Fruit fly (Drosophila melanogaster) whole organism, embryonic: ENCODE data around the gene Acn.
A peak's percentile ranks its signal among the peaks of the same experiment; 100 is the strongest.

Source experiments
- Adf1 ChIP-seq: fragments of 200-800 bp; sonication (Bioruptor generic); IDR thresholded peaks from 2 replicates; pipeline ENCODE4 v1.3.6; 2022; ENCODE audit warnings: missing biosample characterization, missing genetic modification characterization
- Aef1 ChIP-seq: fragments of 200-800 bp; sonication (Bioruptor generic); IDR thresholded peaks from 3 replicates; pipeline ENCODE4 v1.3.6; 2022; ENCODE audit warnings: missing biosample characterization, missing genetic modification characterization
- Bgb ChIP-seq: fragments of 200-800 bp; sonication (Bioruptor generic); IDR thresholded peaks from 2 replicates; pipeline ENCODE4 v1.3.6; 2022; ENCODE audit warnings: missing biosample characterization, missing genetic modification characterization; ENCODE audit not compliant: partially characterized antibody
- Blimp-1 ChIP-seq: fragments of 200-800 bp; sonication (Bioruptor generic); optimal IDR thresholded peaks from 3 replicates; lab custom pipeline; 2018; ENCODE audit warnings: missing biosample characterization, missing genetic modification characterization, mild to moderate bottlenecking, moderate library complexity, missing genetic modification reagents
- CG1024 ChIP-seq: fragments of 200-800 bp; sonication (Bioruptor generic); IDR thresholded peaks from 2 replicates; pipeline ENCODE4 v1.3.6; 2022; ENCODE audit warnings: missing biosample characterization, missing genetic modification characterization
- CG10565 ChIP-seq: fragments of 200-800 bp; sonication (Bioruptor generic); optimal IDR thresholded peaks from 3 replicates; lab custom pipeline; 2016; ENCODE audit warnings: missing biosample characterization, mild to moderate bottlenecking, missing genetic modification characterization
- CG11560 ChIP-seq: fragments of 200-800 bp; sonication (Bioruptor generic); IDR thresholded peaks from 3 replicates; pipeline ENCODE4 v1.3.6; 2022; ENCODE audit warnings: missing biosample characterization, missing genetic modification characterization
- CG13287 ChIP-seq: fragments of 200-800 bp; sonication (Bioruptor generic); IDR thresholded peaks from 2 replicates; pipeline ENCODE4 v1.3.6; 2022; ENCODE audit warnings: missing biosample characterization, missing genetic modification characterization; ENCODE audit not compliant: partially characterized antibody
- CG15011 ChIP-seq: fragments of 200-800 bp; sonication (Bioruptor generic); optimal IDR thresholded peaks from 3 replicates; lab custom pipeline; 2018; ENCODE audit warnings: missing biosample characterization, mild to moderate bottlenecking, missing genetic modification characterization
- CG16813 ChIP-seq: fragments of 200-800 bp; sonication (Bioruptor generic); IDR thresholded peaks from 3 replicates; pipeline ENCODE4 v1.3.6; 2022; ENCODE audit warnings: missing biosample characterization, missing genetic modification characterization; ENCODE audit not compliant: partially characterized antibody
- CG1792 ChIP-seq: fragments of 200-800 bp; sonication (Bioruptor generic); optimal IDR thresholded peaks from 2 replicates; lab custom pipeline; 2016; ENCODE audit warnings: missing biosample characterization, missing genetic modification characterization
- CG2889 ChIP-seq: fragments of 200-800 bp; sonication (Bioruptor generic); IDR thresholded peaks from 3 replicates; pipeline ENCODE4 v1.3.6; 2022; ENCODE audit warnings: missing biosample characterization, missing genetic modification characterization
- CG33557 ChIP-seq: fragments of 200-800 bp; sonication (Bioruptor generic); optimal IDR thresholded peaks from 2 replicates; lab custom pipeline; 2019; ENCODE audit warnings: missing biosample characterization, mild to moderate bottlenecking, missing genetic modification characterization, moderate library complexity
- CG6854 ChIP-seq: fragments of 200-800 bp; sonication (Bioruptor generic); optimal IDR thresholded peaks from 3 replicates; lab custom pipeline; 2017; ENCODE audit warnings: missing biosample characterization, mild to moderate bottlenecking, missing genetic modification characterization
- CG9609 ChIP-seq: fragments of 200-800 bp; sonication (Bioruptor generic); optimal IDR thresholded peaks from 3 replicates; lab custom pipeline; 2016; ENCODE audit warnings: missing biosample characterization, missing genetic modification characterization
- CkIIα-i1 ChIP-seq: fragments of 200-800 bp; sonication (Bioruptor generic); IDR thresholded peaks from 2 replicates; pipeline ENCODE4 v1.3.6; 2022; ENCODE audit warnings: missing biosample characterization, missing genetic modification characterization
- Dfd ChIP-seq, 2 experiments: fragments of >200 bp; optimal IDR thresholded peaks; 2 replicates each; lab custom pipeline; 2017; ENCODE audit warnings: missing biosample characterization in 2 of 2, missing genetic modification characterization in 2 of 2
- Dip2 ChIP-seq: fragments of 200-800 bp; sonication (Bioruptor generic); IDR thresholded peaks from 2 replicates; pipeline ENCODE4 v1.3.6; 2022; ENCODE audit warnings: missing biosample characterization, missing genetic modification characterization
- Dll ChIP-seq: fragments of 200-800 bp; sonication (Bioruptor generic); IDR thresholded peaks from 4 replicates; pipeline ENCODE4 v1.3.6; 2022; ENCODE audit warnings: missing biosample characterization, missing genetic modification characterization; ENCODE audit not compliant: partially characterized antibody
- Doc2 ChIP-seq: fragments of 200-800 bp; sonication (Bioruptor generic); IDR thresholded peaks from 2 replicates; pipeline ENCODE4 v1.3.6; 2022; ENCODE audit warnings: missing biosample characterization, missing genetic modification characterization
- Dref ChIP-seq: fragments of 200-800 bp; sonication (Bioruptor generic); IDR thresholded peaks from 2 replicates; pipeline ENCODE4 v1.3.6; 2022; ENCODE audit warnings: missing biosample characterization, missing genetic modification characterization
- E2f1 ChIP-seq: fragments of 200-800 bp; sonication (Bioruptor generic); IDR thresholded peaks from 2 replicates; pipeline ENCODE4 v1.3.6; 2022; ENCODE audit warnings: missing biosample characterization, missing genetic modification characterization
- Elba2 ChIP-seq: fragments of 200-800 bp; sonication (Bioruptor generic); optimal IDR thresholded peaks from 3 replicates; lab custom pipeline; 2016; ENCODE audit warnings: missing biosample characterization, missing genetic modification characterization
- Lim3 ChIP-seq: fragments of 200-800 bp; sonication (Bioruptor generic); IDR thresholded peaks from 2 replicates; pipeline ENCODE4 v1.3.6; 2022; ENCODE audit warnings: missing biosample characterization, missing genetic modification characterization
- MBD-R2 ChIP-seq: fragments of 200-800 bp; sonication (Bioruptor generic); IDR thresholded peaks from 2 replicates; pipeline ENCODE4 v1.3.6; 2022; ENCODE audit warnings: missing biosample characterization, missing genetic modification characterization
- Meics ChIP-seq: fragments of 200-800 bp; sonication (Bioruptor generic); optimal IDR thresholded peaks from 2 replicates; lab custom pipeline; 2017; ENCODE audit warnings: missing biosample characterization, mild to moderate bottlenecking, missing genetic modification characterization
- NC2β ChIP-seq: fragments of 200-800 bp; sonication (Bioruptor generic); optimal IDR thresholded peaks from 2 replicates; lab custom pipeline; 2016; ENCODE audit warnings: missing biosample characterization, missing genetic modification characterization
- Opbp ChIP-seq: fragments of 200-800 bp; sonication (Bioruptor generic); IDR thresholded peaks from 3 replicates; pipeline ENCODE4 v1.3.6; 2022; ENCODE audit warnings: missing biosample characterization, missing genetic modification characterization; ENCODE audit not compliant: partially characterized antibody
- Rfx ChIP-seq: fragments of 200-800 bp; sonication (Bioruptor generic); IDR thresholded peaks from 2 replicates; pipeline ENCODE4 v1.3.6; 2022; ENCODE audit warnings: missing biosample characterization, missing genetic modification characterization
- Scr ChIP-seq: fragments of 200-800 bp; sonication (Bioruptor generic); IDR thresholded peaks from 2 replicates; pipeline ENCODE4 v1.3.6; 2022; ENCODE audit warnings: missing biosample characterization, missing genetic modification characterization; ENCODE audit not compliant: partially characterized antibody
- Six4 ChIP-seq: fragments of 200-800 bp; sonication (Bioruptor generic); optimal IDR thresholded peaks from 2 replicates; lab custom pipeline; 2016; ENCODE audit warnings: missing biosample characterization, missing genetic modification characterization
- YL-1 ChIP-seq: fragments of 200-800 bp; sonication (Bioruptor generic); optimal IDR thresholded peaks from 3 replicates; lab custom pipeline; 2017; ENCODE audit warnings: missing biosample characterization, mild to moderate bottlenecking, missing genetic modification characterization
- ase ChIP-seq: fragments of 200-800 bp; sonication (Bioruptor generic); IDR thresholded peaks from 3 replicates; pipeline ENCODE4 v1.3.6; 2022; ENCODE audit warnings: missing biosample characterization, missing genetic modification characterization
- ato ChIP-seq: fragments of 200-800 bp; sonication (Bioruptor generic); IDR thresholded peaks from 2 replicates; pipeline ENCODE4 v1.3.6; 2022; ENCODE audit warnings: missing biosample characterization, missing genetic modification characterization; ENCODE audit not compliant: partially characterized antibody
- br ChIP-seq: fragments of >200 bp; optimal IDR thresholded peaks from 2 replicates; lab custom pipeline; 2017
- ci ChIP-seq: fragments of 200-800 bp; sonication (Bioruptor generic); IDR thresholded peaks from 3 replicates; pipeline ENCODE4 v1.3.6; 2022; ENCODE audit warnings: missing biosample characterization, missing genetic modification characterization
- corto ChIP-seq: fragments of 200-800 bp; sonication (Bioruptor generic); optimal IDR thresholded peaks from 2 replicates; lab custom pipeline; 2016; ENCODE audit warnings: missing biosample characterization, mild to moderate bottlenecking, missing genetic modification characterization, moderate library complexity
- croc ChIP-seq: fragments of 200-800 bp; sonication (Bioruptor generic); conservative IDR thresholded peaks from 3 replicates; pipeline ENCODE4 v1.3.6; 2022; ENCODE audit warnings: missing biosample characterization, missing genetic modification characterization
- crp ChIP-seq, 2 experiments: fragments of 200-800 bp; sonication (Bioruptor generic); optimal IDR thresholded peaks; 2 replicates in 1 of 2; 3 replicates in 1 of 2; lab custom pipeline; 2017; ENCODE audit warnings: missing biosample characterization in 2 of 2, missing genetic modification characterization in 2 of 2, mild to moderate bottlenecking in 1 of 2, moderate library complexity in 1 of 2
- dati ChIP-seq: fragments of 200-800 bp; sonication (Bioruptor generic); IDR thresholded peaks from 2 replicates; pipeline ENCODE4 v1.3.6; 2022; ENCODE audit warnings: missing biosample characterization, missing genetic modification characterization
- dpn ChIP-seq, 2 experiments: fragments of 200-800 bp; sonication (Bioruptor generic); optimal IDR thresholded peaks; 3 replicates each; lab custom pipeline; 2016; ENCODE audit warnings: missing biosample characterization in 2 of 2, missing genetic modification characterization in 2 of 2
- ewg ChIP-seq: fragments of 200-800 bp; sonication (Bioruptor generic); optimal IDR thresholded peaks from 3 replicates; lab custom pipeline; 2017; ENCODE audit warnings: mild to moderate bottlenecking, missing biosample characterization, missing genetic modification reagents, missing genetic modification characterization
- fd3F ChIP-seq: fragments of 200-800 bp; sonication (Bioruptor generic); optimal IDR thresholded peaks from 2 replicates; lab custom pipeline; 2018; ENCODE audit warnings: missing biosample characterization, mild to moderate bottlenecking, missing genetic modification characterization, moderate library complexity
- hb ChIP-seq: fragments of 200-800 bp; sonication (Bioruptor generic); IDR thresholded peaks from 3 replicates; pipeline ENCODE4 v1.3.6; 2022; ENCODE audit warnings: missing biosample characterization, missing genetic modification characterization; ENCODE audit not compliant: partially characterized antibody
- jumu ChIP-seq: fragments of 200-800 bp; sonication (Bioruptor generic); optimal IDR thresholded peaks from 3 replicates; lab custom pipeline; 2016; ENCODE audit warnings: missing biosample characterization, missing genetic modification characterization
- knrl ChIP-seq: fragments of 200-800 bp; sonication (Bioruptor generic); IDR thresholded peaks from 3 replicates; pipeline ENCODE4 v1.3.6; 2022; ENCODE audit warnings: missing biosample characterization, missing genetic modification characterization; ENCODE audit not compliant: partially characterized antibody
- onecut ChIP-seq: fragments of 200-800 bp; sonication (Bioruptor generic); IDR thresholded peaks from 2 replicates; pipeline ENCODE4 v1.3.6; 2022; ENCODE audit warnings: missing biosample characterization, missing genetic modification characterization
- sens ChIP-seq: fragments of 200-800 bp; sonication (Bioruptor generic); peaks from one replicate; lab custom pipeline; 2016; ENCODE audit warnings: missing biosample characterization, missing genetic modification characterization
- shn ChIP-seq: fragments of 200-800 bp; sonication (Bioruptor generic); optimal IDR thresholded peaks from 3 replicates; lab custom pipeline; 2016; ENCODE audit warnings: missing biosample characterization, missing genetic modification characterization
- tna ChIP-seq: fragments of 200-800 bp; sonication (Bioruptor generic); IDR thresholded peaks from 2 replicates; pipeline ENCODE4 v1.3.6; 2022; ENCODE audit warnings: missing biosample characterization, missing genetic modification characterization; ENCODE audit not compliant: partially characterized antibody
- vfl ChIP-seq: fragments of 200-800 bp; sonication (Bioruptor generic); optimal IDR thresholded peaks from 2 replicates; lab custom pipeline; 2016; ENCODE audit warnings: missing biosample characterization, missing genetic modification characterization

Gene Acn

DNA sequence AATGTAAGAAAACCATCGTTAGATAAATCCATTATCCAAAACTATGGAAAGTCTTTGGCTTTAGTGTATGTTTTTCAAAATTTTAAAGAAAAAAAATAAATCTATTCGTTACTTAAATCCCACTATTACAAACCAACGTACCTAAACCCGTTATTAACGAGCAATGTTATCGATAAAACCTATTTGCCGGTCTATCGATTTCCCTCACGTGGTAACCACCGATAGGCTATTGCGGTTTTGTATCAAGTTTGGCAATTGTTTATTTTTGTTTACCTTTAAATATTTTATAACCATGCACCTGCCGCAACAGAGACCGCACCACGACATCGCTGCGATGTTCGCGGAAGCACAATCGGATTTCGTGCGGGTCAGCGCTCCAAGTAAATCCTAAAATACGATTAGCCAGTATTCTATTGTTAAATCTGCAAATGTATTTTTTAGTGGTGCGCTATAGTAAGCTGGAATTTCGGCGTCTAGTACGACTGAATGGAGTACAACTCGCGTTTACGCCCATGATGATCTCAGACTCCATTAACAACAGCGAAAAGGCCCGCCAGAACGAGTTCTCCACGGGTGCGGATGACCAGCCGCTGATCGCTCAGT lies 18.0 kb downstream of the Acn start, which contains the start of gene Dus4 (continued):
- TF ChIP-seq CG2889 (GFP tag; lab: Robert Waterston, UW), result no peak
- TF ChIP-seq shn (GFP tag; lab: Kevin White, UChicago), result no peak
- TF ChIP-seq Dfd (GFP tag; optimal IDR thresholded peaks at IDR 0.05; lab: Kevin White, UChicago), result no peak
- TF ChIP-seq vfl (GFP tag; lab: Kevin White, UChicago), result no peak
- no peak for TF ChIP-seq corto
- TF ChIP-seq Bgb (GFP tag; lab: Robert Waterston, UW), result peak; percentile 87
- no peak for TF ChIP-seq ci (GFP tag; lab: Robert Waterston, UW)
- TF ChIP-seq MBD-R2 (GFP tag; lab: Robert Waterston, UW), result peak; percentile 40; the same call in 1 of the 2 replicates
- no peak for TF ChIP-seq Blimp-1 (GFP tag; lab: Kevin White, UChicago)
- no peak for TF ChIP-seq dpn (GFP tag; optimal IDR thresholded peaks at IDR 0.05; lab: Kevin White, UChicago)
- TF ChIP-seq tna (GFP tag; lab: Robert Waterston, UW), result peak; percentile 97
- no peak for TF ChIP-seq Elba2 (GFP tag; lab: Kevin White, UChicago)
- peak; percentile 93 for TF ChIP-seq hb (GFP tag; lab: Robert Waterston, UW)
- TF ChIP-seq CG15011 (GFP tag; lab: Kevin White, UChicago), result no peak
- no peak for TF ChIP-seq fd3F
- no peak for TF ChIP-seq E2f1 (GFP tag; lab: Robert Waterston, UW)
- no peak for TF ChIP-seq croc (GFP tag; lab: Robert Waterston, UW)
- no peak for TF ChIP-seq Lim3 (GFP tag; lab: Robert Waterston, UW)
- TF ChIP-seq CG10565 (GFP tag; lab: Kevin White, UChicago), result no peak
- no peak for TF ChIP-seq br (lab: Kevin White, UChicago)
- peak; percentile 80 for TF ChIP-seq Scr (GFP tag; lab: Robert Waterston, UW)
- TF ChIP-seq Dll (GFP tag; lab: Robert Waterston, UW), result peak; percentile 83
- no peak for TF ChIP-seq Rfx (GFP tag; lab: Robert Waterston, UW)
- TF ChIP-seq knrl (GFP tag; lab: Robert Waterston, UW), result peak; percentile 56; the same call in 2 of the 3 replicates
- no peak for TF ChIP-seq CG33557
- TF ChIP-seq CG1024 (GFP tag; lab: Robert Waterston, UW), result no peak
- no peak for TF ChIP-seq jumu (GFP tag; lab: Kevin White, UChicago)
- TF ChIP-seq NC2β (GFP tag; lab: Kevin White, UChicago), result no peak
- TF ChIP-seq CG13287 (GFP tag; lab: Robert Waterston, UW), result peak; percentile 88
- TF ChIP-seq dati (GFP tag; lab: Robert Waterston, UW), result no peak
- TF ChIP-seq CG6854, result no peak
- TF ChIP-seq CG1792 (GFP tag; lab: Kevin White, UChicago), result no peak
- no peak for TF ChIP-seq ase (GFP tag; lab: Robert Waterston, UW)
- TF ChIP-seq onecut (GFP tag; lab: Robert Waterston, UW), result no peak
- no peak for TF ChIP-seq Doc2 (GFP tag; lab: Robert Waterston, UW)
- TF ChIP-seq Aef1 (GFP tag; lab: Robert Waterston, UW), result no peak
- TF ChIP-seq CkIIα-i1 (GFP tag; lab: Robert Waterston, UW), result no peak
- no peak for TF ChIP-seq Six4 (GFP tag; lab: Kevin White, UChicago)
- TF ChIP-seq Dip2 (GFP tag; lab: Robert Waterston, UW), result no peak
- TF ChIP-seq ewg, result no peak
- no peak for TF ChIP-seq Meics (GFP tag; lab: Kevin White, UChicago)
- TF ChIP-seq YL-1 (GFP tag; lab: Kevin White, UChicago), result no peak
- no peak for TF ChIP-seq CG9609 (GFP tag; lab: Kevin White, UChicago)
- no peak for TF ChIP-seq crp (GFP tag; optimal IDR thresholded peaks at IDR 0.05; lab: Kevin White, UChicago)
- peak; percentile 93; the same call in 2 of the 3 replicates for TF ChIP-seq Opbp
- no peak for TF ChIP-seq sens (GFP tag; lab: Kevin White, UChicago)
- TF ChIP-seq CG11560 (tag; lab: Robert Waterston, UW), result no peak
- TF ChIP-seq ato (GFP tag; lab: Robert Waterston, UW), result peak; percentile 95
- TF ChIP-seq Dref, result peak; percentile 78
- peak; percentile 73 for TF ChIP-seq CG16813 (GFP tag; lab: Robert Waterston, UW)
- TF ChIP-seq Adf1 (GFP tag; lab: Robert Waterston, UW), result no peak
